Worm (Caenorhabditis elegans) whole organism, L2 larva: ENCODE data around the gene F56A11.6.

Experiments used
- C34F6.9 ChIP-seq: fragments of 150-350 bp; optimal IDR thresholded peaks from 2 replicates; lab custom pipeline; 2014; ENCODE audit warnings: missing biosample characterization, missing genetic modification characterization
- F13H6.1 ChIP-seq: sonication (generic microtip); optimal IDR thresholded peaks from 2 replicates; lab custom pipeline; 2016; ENCODE audit warnings: missing genetic modification characterization, missing compliant biosample characterization
- R02D3.7 ChIP-seq: fragments of 150-350 bp; optimal IDR thresholded peaks from 2 replicates; lab custom pipeline; 2014; ENCODE audit warnings: missing biosample characterization, missing genetic modification characterization
- Y55F3AM.14 ChIP-seq: fragments of 200-800 bp; sonication (Bioruptor generic); optimal IDR thresholded peaks from 2 replicates; lab custom pipeline; 2018; ENCODE audit warnings: mild to moderate bottlenecking, missing genetic modification characterization, missing compliant biosample characterization
- ZK546.5 ChIP-seq: sonication (generic microtip); optimal IDR thresholded peaks from 2 replicates; lab custom pipeline; 2017; ENCODE audit warnings: missing biosample characterization, missing genetic modification characterization
- aly-2 ChIP-seq: fragments of 150-350 bp; optimal IDR thresholded peaks from 2 replicates; lab custom pipeline; 2014; ENCODE audit warnings: missing biosample characterization, missing genetic modification characterization
- ama-1 ChIP-seq: fragments of 150-350 bp; optimal IDR thresholded peaks from 2 replicates; lab custom pipeline; 2018; ENCODE audit warnings: inconsistent platforms
- blmp-1 ChIP-seq: sonication (generic microtip); optimal IDR thresholded peaks from 2 replicates; lab custom pipeline; 2017; ENCODE audit warnings: missing genetic modification characterization, mild to moderate bottlenecking, missing compliant biosample characterization, antibody characterized with exemption, moderate library complexity; ENCODE audit not compliant: insufficient read depth
- ceh-82 ChIP-seq: fragments of 150-350 bp; optimal IDR thresholded peaks from 2 replicates; lab custom pipeline; 2014; ENCODE audit warnings: missing biosample characterization, missing genetic modification characterization
- crh-2 ChIP-seq: sonication (generic microtip); optimal IDR thresholded peaks from 2 replicates; lab custom pipeline; 2017; ENCODE audit warnings: missing biosample characterization, missing genetic modification characterization
- dmd-4 ChIP-seq: sonication (generic microtip); optimal IDR thresholded peaks from 2 replicates; lab custom pipeline; 2017; ENCODE audit warnings: missing biosample characterization, missing genetic modification characterization
- egl-27 ChIP-seq: sonication (generic microtip); optimal IDR thresholded peaks from 3 replicates; lab custom pipeline; 2017; ENCODE audit warnings: missing biosample characterization, missing genetic modification reagents, missing genetic modification characterization
- elt-1 ChIP-seq: fragments of 150-350 bp; optimal IDR thresholded peaks from 2 replicates; lab custom pipeline; 2014; ENCODE audit warnings: missing biosample characterization, missing genetic modification characterization
- elt-3 ChIP-seq: sonication (generic microtip); optimal IDR thresholded peaks from 2 replicates; lab custom pipeline; 2017; ENCODE audit warnings: missing biosample characterization, missing genetic modification characterization
- fos-1 ChIP-seq: fragments of 150-350 bp; optimal IDR thresholded peaks from 2 replicates; lab custom pipeline; 2014; ENCODE audit warnings: missing biosample characterization, missing genetic modification characterization
- gmeb-1 ChIP-seq: fragments of 150-350 bp; optimal IDR thresholded peaks from 2 replicates; lab custom pipeline; 2014; ENCODE audit warnings: missing biosample characterization, missing genetic modification characterization
- lin-11 ChIP-seq: fragments of 150-350 bp; sonication (generic microtip); optimal IDR thresholded peaks from 2 replicates; lab custom pipeline; 2014; ENCODE audit warnings: missing biosample characterization, missing genetic modification characterization, inconsistent platforms, mixed read lengths
- lin-39 ChIP-seq: fragments of 150-350 bp; optimal IDR thresholded peaks from 2 replicates; lab custom pipeline; 2014; ENCODE audit warnings: missing biosample characterization, missing genetic modification reagents, missing genetic modification characterization
- lsy-2 ChIP-seq, 2 experiments: fragments of 150-350 bp in 1 of 2; sonication (generic microtip) in 1 of 2; optimal IDR thresholded peaks; 2 replicates each; lab custom pipeline; 2014 to 2017; ENCODE audit warnings: missing biosample characterization in 2 of 2, missing genetic modification characterization in 2 of 2
- mbf-1 ChIP-seq: sonication (generic microtip); optimal IDR thresholded peaks from 2 replicates; lab custom pipeline; 2017; ENCODE audit warnings: missing biosample characterization, missing genetic modification characterization
- nhr-10 ChIP-seq: sonication (generic microtip); optimal IDR thresholded peaks from 2 replicates; lab custom pipeline; 2017; ENCODE audit warnings: missing biosample characterization, missing genetic modification characterization
- nhr-129 ChIP-seq: fragments of 150-350 bp; optimal IDR thresholded peaks from 2 replicates; lab custom pipeline; 2014; ENCODE audit warnings: missing biosample characterization, missing genetic modification characterization
- nhr-21 ChIP-seq: fragments of 150-350 bp; optimal IDR thresholded peaks from 2 replicates; lab custom pipeline; 2014; ENCODE audit warnings: missing biosample characterization, missing genetic modification characterization
- nhr-23 ChIP-seq: fragments of 150-350 bp; optimal IDR thresholded peaks from 2 replicates; lab custom pipeline; 2014; ENCODE audit warnings: missing biosample characterization, missing genetic modification reagents, missing genetic modification characterization
- nhr-237 ChIP-seq: fragments of 150-350 bp; optimal IDR thresholded peaks from 2 replicates; lab custom pipeline; 2014; ENCODE audit warnings: missing biosample characterization, missing genetic modification characterization
- nhr-25 ChIP-seq: fragments of 150-350 bp; sonication (generic microtip); optimal IDR thresholded peaks from 3 replicates; lab custom pipeline; 2014; ENCODE audit warnings: missing biosample characterization, missing genetic modification characterization
- nhr-6 ChIP-seq: fragments of 150-350 bp; optimal IDR thresholded peaks from 2 replicates; lab custom pipeline; 2014; ENCODE audit warnings: missing biosample characterization, missing genetic modification characterization
- nhr-77 ChIP-seq: fragments of 150-350 bp; optimal IDR thresholded peaks from 2 replicates; lab custom pipeline; 2014; ENCODE audit warnings: missing biosample characterization, missing genetic modification characterization
- peb-1 ChIP-seq: fragments of 150-350 bp; optimal IDR thresholded peaks from 2 replicates; lab custom pipeline; 2014; ENCODE audit warnings: missing biosample characterization, missing genetic modification characterization
- sem-4 ChIP-seq: fragments of 150-350 bp; optimal IDR thresholded peaks from 2 replicates; lab custom pipeline; 2014; ENCODE audit warnings: missing biosample characterization, missing genetic modification reagents, missing genetic modification characterization
- sma-3 ChIP-seq: sonication (generic microtip); optimal IDR thresholded peaks from 2 replicates; lab custom pipeline; 2016; ENCODE audit warnings: missing genetic modification reagents, missing genetic modification characterization, missing compliant biosample characterization
- snpc-4 ChIP-seq: fragments of 150-350 bp; optimal IDR thresholded peaks from 2 replicates; lab custom pipeline; 2014; ENCODE audit warnings: missing biosample characterization, missing genetic modification characterization
- unc-39 ChIP-seq: fragments of 150-350 bp; optimal IDR thresholded peaks from 2 replicates; lab custom pipeline; 2014; ENCODE audit warnings: missing biosample characterization, missing genetic modification characterization
- unc-55 ChIP-seq: fragments of 150-350 bp; sonication (generic microtip); optimal IDR thresholded peaks from 3 replicates; lab custom pipeline; 2014; ENCODE audit warnings: missing biosample characterization, missing genetic modification reagents, missing genetic modification characterization
- zag-1 ChIP-seq: fragments of 150-350 bp; optimal IDR thresholded peaks from 2 replicates; lab custom pipeline; 2014; ENCODE audit warnings: missing biosample characterization, missing genetic modification characterization
- ztf-1 ChIP-seq: fragments of 200-800 bp; sonication (Bioruptor generic); conservative IDR thresholded peaks from 2 replicates; pipeline ENCODE4 v1.3.6; 2022; ENCODE audit warnings: missing genetic modification characterization, missing compliant biosample characterization
- ztf-4 ChIP-seq: fragments of 150-350 bp; optimal IDR thresholded peaks from 2 replicates; lab custom pipeline; 2014; ENCODE audit warnings: missing biosample characterization, missing genetic modification characterization

F56A11.6 gene

DNA sequence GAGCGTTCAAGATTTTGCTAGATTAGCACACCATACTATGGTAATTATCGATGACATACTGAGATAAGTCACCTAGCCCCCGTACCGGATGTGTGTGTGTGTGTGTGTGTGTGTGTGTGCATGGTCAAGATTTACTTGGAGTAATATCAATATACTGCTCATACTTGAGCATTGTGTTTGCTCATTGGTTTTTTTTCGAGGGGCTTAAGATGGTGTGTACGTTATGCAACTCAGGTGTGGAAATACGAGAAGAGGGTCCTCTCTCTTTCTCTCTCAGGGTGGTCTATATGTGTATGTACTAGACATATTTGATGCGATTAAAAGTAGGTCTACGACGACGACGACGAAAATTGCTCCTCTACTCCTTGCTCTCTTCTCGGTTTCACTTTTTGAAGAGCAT is 21.7 kb downstream of the F56A11.6 start:
- TF ChIP-seq nhr-129 (no peak), nhr-25 (no peak), zag-1 (no peak), snpc-4 (tag; lab: Kevin White, UChicago) (no peak), ama-1 (lab: Kevin White, UChicago) (no peak), unc-39 (tag; lab: Kevin White, UChicago) (no peak), lin-11 (tag; lab: Kevin White, UChicago) (no peak), lsy-2 (tag; optimal IDR thresholded peaks at IDR 0.05; lab: Kevin White, UChicago) (no peak), aly-2 (tag; lab: Kevin White, UChicago) (no peak), gmeb-1 (tag; lab: Kevin White, UChicago) (no peak), nhr-23 (tag; lab: Kevin White, UChicago) (no peak), peb-1 (no peak), R02D3.7 (tag; lab: Kevin White, UChicago) (no peak), ztf-1 (GFP tag; lab: Robert Waterston, UW) (no peak), dmd-4 (no peak), nhr-77 (tag; lab: Kevin White, UChicago) (no peak), nhr-237 (tag; lab: Kevin White, UChicago) (no peak), nhr-21 (tag; lab: Kevin White, UChicago) (no peak), lin-39 (tag; lab: Kevin White, UChicago) (no peak)

DNA sequence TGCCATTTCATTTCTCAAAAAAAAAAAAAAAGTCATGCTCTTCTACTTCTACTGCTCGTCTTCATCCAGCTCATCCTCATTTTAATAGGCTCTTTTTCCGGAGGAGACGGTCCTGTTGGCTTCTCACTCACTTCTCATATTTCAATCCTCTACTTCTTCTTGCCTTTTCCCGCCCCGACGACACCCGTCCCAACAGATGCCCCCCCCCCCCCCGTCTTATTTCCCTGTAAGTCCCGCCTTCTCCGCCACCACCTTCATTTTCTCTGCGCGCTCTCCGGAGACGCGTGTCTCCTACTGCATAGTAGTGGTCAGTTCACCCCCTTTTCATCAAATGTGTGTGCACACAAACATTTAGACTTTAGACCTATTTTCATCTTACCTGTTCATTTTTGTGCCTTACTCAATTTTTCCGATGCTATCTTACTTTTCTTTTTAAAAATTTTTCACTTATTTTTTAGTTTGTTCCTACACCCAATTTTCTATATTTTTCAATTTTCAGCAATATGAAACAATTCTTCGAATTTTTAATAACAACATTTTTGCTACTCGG is 23.2 kb downstream of the F56A11.6 start, which contains the start of gene efn-4:
efn-4 (plus strand) TSS at position 500 of the 550 bp plus-strand sequence.
- TF ChIP-seq nhr-6: no peak
- no peak for TF ChIP-seq ceh-82
- TF ChIP-seq nhr-23 (tag; lab: Kevin White, UChicago): no peak
- no peak for TF ChIP-seq ztf-4 (tag; lab: Kevin White, UChicago)
- no peak for TF ChIP-seq ZK546.5 (tag; lab: Kevin White, UChicago)
- no peak for TF ChIP-seq elt-1
- no peak for TF ChIP-seq nhr-10 (tag; lab: Kevin White, UChicago)
- no peak for TF ChIP-seq mbf-1 (tag; lab: Kevin White, UChicago)
- no peak for TF ChIP-seq egl-27
- no peak for TF ChIP-seq elt-3 (tag; lab: Kevin White, UChicago)
- TF ChIP-seq gmeb-1 (tag; lab: Kevin White, UChicago): no peak
- no peak for TF ChIP-seq sem-4 (tag; lab: Kevin White, UChicago)
- TF ChIP-seq lin-39 (tag; lab: Kevin White, UChicago): no peak
- TF ChIP-seq Y55F3AM.14: no peak
- TF ChIP-seq dmd-4: no peak
- TF ChIP-seq lin-11 (tag; lab: Kevin White, UChicago): no peak
- no peak for TF ChIP-seq unc-55
- no peak for TF ChIP-seq unc-39 (tag; lab: Kevin White, UChicago)
- TF ChIP-seq blmp-1: no peak
- TF ChIP-seq, all 48 proteins: peak for 0

DNA sequence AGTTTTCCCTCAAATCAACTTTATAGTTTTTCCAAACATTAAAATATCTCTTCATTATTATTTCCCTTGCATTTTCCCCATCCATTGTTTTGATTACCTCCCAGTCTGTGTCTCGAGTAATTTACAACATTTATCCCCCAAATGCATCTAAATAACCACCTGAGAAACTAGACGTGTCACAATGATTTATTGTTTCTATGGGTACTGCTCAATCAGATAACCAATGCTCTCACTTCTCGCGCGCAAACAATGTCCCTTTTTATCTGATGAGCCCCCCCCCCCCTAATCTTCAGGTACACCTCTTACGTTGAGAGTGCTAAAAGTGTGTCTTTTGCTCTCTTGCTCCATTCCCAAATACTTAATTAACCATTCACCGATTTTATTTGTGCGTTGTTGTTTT is 28.0 kb downstream of the F56A11.6 start:
- TF ChIP-seq nhr-6 (no peak), lin-11 (tag; lab: Kevin White, UChicago) (no peak), nhr-77 (tag; lab: Kevin White, UChicago) (no peak), ceh-82 (no peak), zag-1 (no peak), elt-3 (tag; lab: Kevin White, UChicago) (no peak), sma-3 (GFP tag; lab: Kevin White, UChicago) (no peak), lsy-2 (tag; optimal IDR thresholded peaks at IDR 0.05; lab: Kevin White, UChicago) (no peak), gmeb-1 (tag; lab: Kevin White, UChicago) (no peak), F13H6.1 (tag; lab: Kevin White, UChicago) (no peak), mbf-1 (tag; lab: Kevin White, UChicago) (no peak)

DNA sequence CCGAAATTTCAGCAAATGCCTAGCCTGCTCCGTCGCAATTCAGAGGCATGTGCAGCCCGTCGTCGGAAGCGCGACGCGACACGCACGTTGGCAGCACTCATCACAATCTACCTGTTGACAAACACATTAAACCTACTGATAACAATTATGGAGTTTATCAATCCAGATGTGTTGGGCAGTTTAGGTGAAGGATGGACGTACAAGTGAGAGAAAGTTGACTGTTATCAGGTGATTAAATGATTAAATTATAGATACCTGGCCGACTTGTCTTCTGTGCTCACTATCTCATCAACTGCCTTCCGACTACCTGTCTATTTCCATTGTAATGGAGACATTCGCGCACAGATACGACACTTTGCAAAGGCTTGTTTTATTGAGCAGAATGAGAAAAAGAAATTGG is 30.1 kb downstream of the F56A11.6 start:
- TF ChIP-seq nhr-129 (no peak), crh-2 (tag; lab: Kevin White, UChicago) (no peak), C34F6.9 (tag; lab: Kevin White, UChicago) (no peak), fos-1 (peak; percentile 30), nhr-10 (tag; lab: Kevin White, UChicago) (no peak), ceh-82 (no peak)
